Fruit fly (Drosophila melanogaster): ENCODE data around the gene CG9098.

CG9098 gene

DNA sequence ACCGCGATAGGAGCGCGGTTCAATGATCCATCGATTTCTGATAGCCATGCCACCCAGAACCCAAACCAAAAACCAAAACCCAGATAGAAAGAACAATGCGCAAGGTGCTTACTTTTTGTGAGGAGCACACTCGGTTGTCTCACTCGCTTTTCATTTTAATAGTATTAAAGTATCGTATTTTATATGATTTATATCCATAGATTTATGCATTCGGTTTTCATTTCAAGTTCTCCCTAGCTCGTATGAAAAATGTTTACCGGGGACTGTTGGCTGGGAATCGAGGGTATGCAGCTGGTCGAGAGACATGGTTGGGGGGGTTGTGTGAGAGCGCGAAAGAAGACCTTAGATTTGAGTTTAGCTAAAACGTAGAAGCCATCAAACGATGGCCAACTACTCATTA lies 40.1 kb downstream of the CG9098 start (continued):
- peak; percentile 35 for TF ChIP-seq CG13424 (tag; optimal IDR thresholded peaks at IDR 0.05)
- TF ChIP-seq CG14667 (GFP tag; IDR thresholded peaks at IDR 0.05), result 0 out of 2 replicates have a peak, but pooled peaks have one; percentile 30
- peak; percentile 45; the same call in 1 of the 2 replicates for TF ChIP-seq CG14441 (GFP tag; IDR thresholded peaks at IDR 0.05)
- TF ChIP-seq B-H2 (GFP tag; optimal IDR thresholded peaks at IDR 0.05), result no peak
- peak; percentile 2 for TF ChIP-seq CG4820 (GFP tag; optimal IDR thresholded peaks at IDR 0.05)
- peak; percentile 38; the same call in 1 of the 2 replicates for TF ChIP-seq E2f1 (GFP tag; IDR thresholded peaks at IDR 0.05)
- no peak for TF ChIP-seq CG8281 (tag; optimal IDR thresholded peaks at IDR 0.05)
- TF ChIP-seq CG10274 (GFP tag; optimal IDR thresholded peaks at IDR 0.05), result no peak
- no peak for TF ChIP-seq Dfd (GFP tag; optimal IDR thresholded peaks at IDR 0.05)

DNA sequence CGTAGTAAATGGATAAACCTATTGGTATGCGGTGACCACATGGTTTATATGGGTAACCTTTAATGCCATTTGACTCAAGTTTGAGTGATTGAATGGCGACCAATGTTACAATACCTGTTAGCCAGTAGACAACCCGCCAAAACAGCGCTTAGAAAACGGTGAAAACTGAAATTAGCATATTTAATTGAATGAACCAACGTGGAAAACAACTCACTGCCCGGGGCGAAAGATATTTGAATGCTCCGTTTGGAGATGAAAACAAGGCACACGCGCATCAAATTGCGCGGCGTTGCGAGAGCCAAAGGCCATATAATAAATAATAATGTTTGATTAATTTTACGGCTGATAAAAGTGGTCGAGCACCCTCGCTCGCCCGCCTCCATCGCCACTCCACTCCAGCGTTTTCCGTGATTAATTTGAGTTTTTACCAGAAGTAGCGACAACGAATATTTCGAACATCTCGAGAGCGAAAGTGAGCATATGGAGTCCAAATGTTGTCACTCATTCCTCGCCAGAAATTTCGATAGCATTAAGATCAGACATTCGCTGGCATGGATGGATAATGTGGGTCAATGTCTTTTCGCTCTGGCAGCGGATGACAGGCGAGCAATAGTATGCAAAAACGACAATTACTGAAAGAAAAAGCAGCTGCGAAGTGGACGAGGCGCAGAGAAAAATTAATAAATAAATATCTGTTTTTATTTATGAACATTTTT lies 40.9 kb downstream of the CG9098 start:
- TF ChIP-seq lov (optimal IDR thresholded peaks at IDR 0.05), result no peak
- 0 out of 3 replicates have a peak, but pooled peaks have one; percentile 14 for TF ChIP-seq lov (GFP tag; IDR thresholded peaks at IDR 0.05)
- TF ChIP-seq Drgx (GFP tag; IDR thresholded peaks at IDR 0.05), result no peak
- peak; percentile 49 for TF ChIP-seq CG12769 (tag; optimal IDR thresholded peaks at IDR 0.05)
- no peak for TF ChIP-seq CG4707 (GFP tag; optimal IDR thresholded peaks at IDR 0.05)
- TF ChIP-seq sug (tag; optimal IDR thresholded peaks at IDR 0.05), result peak; percentile 19
- no peak for TF ChIP-seq CG1024 (GFP tag; IDR thresholded peaks at IDR 0.05)
- TF ChIP-seq CG16863 (GFP tag; optimal IDR thresholded peaks at IDR 0.05), result no peak
- no peak for TF ChIP-seq CG1529 (GFP tag; optimal IDR thresholded peaks at IDR 0.05)
- no peak for TF ChIP-seq CG14441 (GFP tag; IDR thresholded peaks at IDR 0.05)
- TF ChIP-seq Blimp-1 (GFP tag; optimal IDR thresholded peaks at IDR 0.05), result peak; percentile 54
- TF ChIP-seq Tbp (GFP tag; optimal IDR thresholded peaks at IDR 0.05), result no peak
- TF ChIP-seq Side (GFP tag; optimal IDR thresholded peaks at IDR 0.05), result no peak
- TF ChIP-seq zfh1 (GFP tag; IDR thresholded peaks at IDR 0.05), result no peak
- TF ChIP-seq lab (GFP tag; optimal IDR thresholded peaks at IDR 0.05), result peak; percentile 20
- no peak for TF ChIP-seq Rx (GFP tag; IDR thresholded peaks at IDR 0.05)
- no peak for TF ChIP-seq CG3065 (GFP tag; optimal IDR thresholded peaks at IDR 0.05)
- TF ChIP-seq sd (tag; optimal IDR thresholded peaks at IDR 0.05), result peak; percentile 55
- peak; percentile 42; the same call in 1 of the 2 replicates for TF ChIP-seq crol (GFP tag; IDR thresholded peaks at IDR 0.05)
- TF ChIP-seq stc (GFP tag; IDR thresholded peaks at IDR 0.05), result no peak
- TF ChIP-seq H15 (GFP tag; IDR thresholded peaks at IDR 0.05), result no peak
- TF ChIP-seq vvl (GFP tag; IDR thresholded peaks at IDR 0.05), result peak; percentile 53; the same call in 1 of the 2 replicates
- no peak for TF ChIP-seq Chrac-16 (GFP tag; optimal IDR thresholded peaks at IDR 0.05)
- no peak for TF ChIP-seq CG3838 (GFP tag; optimal IDR thresholded peaks at IDR 0.05)
- peak; percentile 6 for TF ChIP-seq gsb-n (tag; optimal IDR thresholded peaks at IDR 0.05)
- peak; percentile 6; the same call in 1 of the 2 replicates for TF ChIP-seq Rfx (GFP tag; IDR thresholded peaks at IDR 0.05)
- TF ChIP-seq Ssrp (tag; optimal IDR thresholded peaks at IDR 0.05), result no peak
- peak; percentile 46 for TF ChIP-seq sens (GFP tag)
- TF ChIP-seq CG8944 (GFP tag; optimal IDR thresholded peaks at IDR 0.05), result no peak
- no peak for TF ChIP-seq pita (GFP tag; optimal IDR thresholded peaks at IDR 0.05)
- no peak for TF ChIP-seq Taf1 (GFP tag; IDR thresholded peaks at IDR 0.05)
- TF ChIP-seq ac (GFP tag; optimal IDR thresholded peaks at IDR 0.05), result no peak
- peak; percentile 76 for TF ChIP-seq twi (tag; optimal IDR thresholded peaks at IDR 0.05)
- TF ChIP-seq tup (GFP tag; optimal IDR thresholded peaks at IDR 0.05), result no peak
- no peak for TF ChIP-seq CG1602 (GFP tag; optimal IDR thresholded peaks at IDR 0.05)
- TF ChIP-seq salm (tag; optimal IDR thresholded peaks at IDR 0.05), result peak; percentile 30
- 0 out of 3 replicates have a peak, but pooled peaks have one; percentile 11 for TF ChIP-seq so (GFP tag; IDR thresholded peaks at IDR 0.05)
- no peak for TF ChIP-seq ase (GFP tag; IDR thresholded peaks at IDR 0.05)
- TF ChIP-seq gem (tag; optimal IDR thresholded peaks at IDR 0.05), result no peak
- TF ChIP-seq Awh (GFP tag; IDR thresholded peaks at IDR 0.05), result peak; percentile 75
- TF ChIP-seq exex (tag; optimal IDR thresholded peaks at IDR 0.05), result peak; percentile 40
- TF ChIP-seq CG2116 (GFP tag; optimal IDR thresholded peaks at IDR 0.05), result no peak

Data from whole organism, embryonic.